Fruit fly (Drosophila melanogaster) whole organism, embryonic: ENCODE results near the gene Reg-2.
A peak's percentile ranks its signal among the peaks of the same experiment; 100 is the strongest.

ENCODE experiments used
- Bgb ChIP-seq: fragments of 200-800 bp; sonication (Bioruptor generic); IDR thresholded peaks from 2 replicates; pipeline ENCODE4 v1.3.6; 2022; ENCODE audit warnings: missing biosample characterization, missing genetic modification characterization; ENCODE audit not compliant: partially characterized antibody
- CG10543 ChIP-seq: fragments of 200-800 bp; sonication (Bioruptor generic); optimal IDR thresholded peaks from 3 replicates; lab custom pipeline; 2017; ENCODE audit warnings: missing biosample characterization, mild to moderate bottlenecking, missing genetic modification characterization, moderate library complexity
- CG11695 ChIP-seq: fragments of 200-800 bp; sonication (Bioruptor generic); IDR thresholded peaks from 3 replicates; pipeline ENCODE4 v1.3.6; 2022; ENCODE audit warnings: missing biosample characterization, missing genetic modification characterization
- CG12236 ChIP-seq: fragments of 200-800 bp; sonication (Bioruptor generic); optimal IDR thresholded peaks from 2 replicates; lab custom pipeline; 2016; ENCODE audit warnings: missing biosample characterization, missing genetic modification characterization
- CG12659 ChIP-seq: fragments of 200-800 bp; sonication (Bioruptor generic); optimal IDR thresholded peaks from 3 replicates; lab custom pipeline; 2017; ENCODE audit warnings: mild to moderate bottlenecking, missing biosample characterization, missing genetic modification reagents, missing genetic modification characterization
- CG13296 ChIP-seq: fragments of 200-800 bp; sonication (Bioruptor generic); optimal IDR thresholded peaks from 3 replicates; lab custom pipeline; 2018; ENCODE audit warnings: missing biosample characterization, mild to moderate bottlenecking, missing genetic modification characterization
- CG13624 ChIP-seq: fragments of 200-800 bp; sonication (Bioruptor generic); optimal IDR thresholded peaks from 2 replicates; lab custom pipeline; 2016; ENCODE audit warnings: missing biosample characterization, missing genetic modification characterization
- CG13775 ChIP-seq: fragments of 200-800 bp; sonication (Bioruptor generic); optimal IDR thresholded peaks from 3 replicates; lab custom pipeline; 2017; ENCODE audit warnings: missing biosample characterization, mild to moderate bottlenecking, missing genetic modification characterization
- CG14050 ChIP-seq: fragments of 200-800 bp; sonication (Bioruptor generic); IDR thresholded peaks from 3 replicates; pipeline ENCODE4 v1.3.6; 2022; ENCODE audit warnings: missing biosample characterization, missing genetic modification characterization
- CG31224 ChIP-seq: fragments of 200-800 bp; sonication (Bioruptor generic); IDR thresholded peaks from 2 replicates; pipeline ENCODE4 v1.3.6; 2022; ENCODE audit warnings: missing biosample characterization, missing genetic modification characterization
- CG32772 ChIP-seq: fragments of 200-800 bp; sonication (Bioruptor generic); IDR thresholded peaks from 2 replicates; pipeline ENCODE4 v1.3.6; 2022; ENCODE audit warnings: missing biosample characterization, missing genetic modification characterization
- CG3847 ChIP-seq: fragments of 200-800 bp; sonication (Bioruptor generic); IDR thresholded peaks from 2 replicates; pipeline ENCODE4 v1.3.6; 2022; ENCODE audit warnings: missing biosample characterization, missing genetic modification characterization
- CG4282 ChIP-seq: fragments of 200-800 bp; sonication (Bioruptor generic); optimal IDR thresholded peaks from 2 replicates; lab custom pipeline; 2016; ENCODE audit warnings: missing biosample characterization, missing genetic modification characterization
- CG6765 ChIP-seq: fragments of 200-800 bp; sonication (Bioruptor generic); optimal IDR thresholded peaks from 3 replicates; lab custom pipeline; 2017; ENCODE audit warnings: missing biosample characterization, mild to moderate bottlenecking, missing genetic modification characterization
- CG7556 ChIP-seq: fragments of 200-800 bp; sonication (Bioruptor generic); optimal IDR thresholded peaks from 2 replicates; lab custom pipeline; 2017; ENCODE audit warnings: missing biosample characterization, mild to moderate bottlenecking, missing genetic modification characterization
- Dbx ChIP-seq: fragments of 200-800 bp; sonication (Bioruptor generic); IDR thresholded peaks from 3 replicates; pipeline ENCODE4 v1.3.6; 2022; ENCODE audit warnings: missing biosample characterization, missing genetic modification characterization
- Dfd ChIP-seq, 2 experiments: fragments of >200 bp; optimal IDR thresholded peaks; 2 replicates each; lab custom pipeline; 2017; ENCODE audit warnings: missing biosample characterization in 2 of 2, missing genetic modification characterization in 2 of 2
- E2f2 ChIP-seq: fragments of 200-800 bp; sonication (Bioruptor generic); IDR thresholded peaks from 2 replicates; pipeline ENCODE4 v1.3.6; 2022; ENCODE audit warnings: missing biosample characterization, missing genetic modification characterization
- Hr51 ChIP-seq, 2 experiments: fragments of 200-800 bp; sonication (Bioruptor generic); optimal IDR thresholded peaks; 2 replicates in 1 of 2; 3 replicates in 1 of 2; lab custom pipeline; 2016 to 2018; ENCODE audit warnings: missing biosample characterization in 2 of 2, missing genetic modification characterization in 2 of 2, mild to moderate bottlenecking in 1 of 2, moderate library complexity in 1 of 2
- Meics ChIP-seq: fragments of 200-800 bp; sonication (Bioruptor generic); optimal IDR thresholded peaks from 2 replicates; lab custom pipeline; 2017; ENCODE audit warnings: missing biosample characterization, mild to moderate bottlenecking, missing genetic modification characterization
- NK7.1 ChIP-seq: fragments of 200-800 bp; sonication (Bioruptor generic); optimal IDR thresholded peaks from 3 replicates; lab custom pipeline; 2016; ENCODE audit warnings: missing biosample characterization, missing genetic modification characterization
- Pdp1 ChIP-seq, 2 experiments: fragments of 200-800 bp; sonication (Bioruptor generic); optimal IDR thresholded peaks; 3 replicates each; lab custom pipeline; 2016; ENCODE audit warnings: missing biosample characterization in 2 of 2, missing genetic modification characterization in 2 of 2, mild to moderate bottlenecking in 1 of 2, moderate library complexity in 1 of 2
- Ravus ChIP-seq: fragments of 200-800 bp; sonication (Bioruptor generic); IDR thresholded peaks from 2 replicates; pipeline ENCODE4 v1.3.6; 2022; ENCODE audit warnings: missing biosample characterization, missing genetic modification characterization
- Six4 ChIP-seq: fragments of 200-800 bp; sonication (Bioruptor generic); optimal IDR thresholded peaks from 2 replicates; lab custom pipeline; 2016; ENCODE audit warnings: missing biosample characterization, missing genetic modification characterization
- Sox100B ChIP-seq: fragments of 200-800 bp; sonication (Bioruptor generic); optimal IDR thresholded peaks from 3 replicates; lab custom pipeline; 2018; ENCODE audit warnings: missing biosample characterization, mild to moderate bottlenecking, missing genetic modification characterization
- Sry-β ChIP-seq: fragments of 200-800 bp; sonication (Bioruptor generic); optimal IDR thresholded peaks from 2 replicates; lab custom pipeline; 2018; ENCODE audit warnings: missing biosample characterization, mild to moderate bottlenecking, missing genetic modification characterization, moderate library complexity
- az2 ChIP-seq: fragments of 200-800 bp; sonication (Bioruptor generic); optimal IDR thresholded peaks from 3 replicates; lab custom pipeline; 2016; ENCODE audit warnings: missing biosample characterization, missing genetic modification characterization
- bsh ChIP-seq, 2 experiments: fragments of 200-800 bp; sonication (Bioruptor generic); optimal IDR thresholded peaks; 2 replicates each; lab custom pipeline; 2017 to 2018; ENCODE audit warnings: mild to moderate bottlenecking in 2 of 2, missing biosample characterization in 2 of 2, missing genetic modification characterization in 2 of 2, moderate library complexity in 1 of 2
- cad ChIP-seq: fragments of >200 bp; optimal IDR thresholded peaks from 2 replicates; lab custom pipeline; 2017; ENCODE audit warnings: missing biosample characterization, missing genetic modification characterization
- chif ChIP-seq, 2 experiments: fragments of 200-800 bp; sonication (Bioruptor generic); optimal IDR thresholded peaks; 3 replicates each; lab custom pipeline; 2016; ENCODE audit warnings: missing biosample characterization in 2 of 2, missing genetic modification characterization in 2 of 2
- cwo ChIP-seq: fragments of 200-800 bp; sonication (Bioruptor generic); optimal IDR thresholded peaks from 3 replicates; lab custom pipeline; 2017; ENCODE audit warnings: missing biosample characterization, missing genetic modification characterization, mild to moderate bottlenecking, moderate library complexity, missing genetic modification reagents
- dpn ChIP-seq, 2 experiments: fragments of 200-800 bp; sonication (Bioruptor generic); optimal IDR thresholded peaks; 3 replicates each; lab custom pipeline; 2016; ENCODE audit warnings: missing biosample characterization in 2 of 2, missing genetic modification characterization in 2 of 2
- ems ChIP-seq: fragments of 200-800 bp; sonication (Bioruptor generic); optimal IDR thresholded peaks from 3 replicates; lab custom pipeline; 2016; ENCODE audit warnings: missing biosample characterization, missing genetic modification characterization
- fru ChIP-seq: fragments of >200 bp; optimal IDR thresholded peaks from 2 replicates; lab custom pipeline; 2017
- gfzf ChIP-seq: fragments of 200-800 bp; sonication (Bioruptor generic); optimal IDR thresholded peaks from 2 replicates; lab custom pipeline; 2016; ENCODE audit warnings: missing biosample characterization, mild to moderate bottlenecking, missing genetic modification characterization, moderate library complexity
- grn ChIP-seq: fragments of 200-800 bp; sonication (Bioruptor generic); optimal IDR thresholded peaks from 3 replicates; lab custom pipeline; 2017; ENCODE audit warnings: missing biosample characterization, missing genetic modification characterization
- gro ChIP-seq: fragments of 200-800 bp; sonication (Bioruptor generic); optimal IDR thresholded peaks from 2 replicates; lab custom pipeline; 2016; ENCODE audit warnings: missing biosample characterization, missing genetic modification characterization
- gsb ChIP-seq: fragments of 200-800 bp; sonication (Bioruptor generic); IDR thresholded peaks from 2 replicates; pipeline ENCODE4 v1.3.6; 2022; ENCODE audit warnings: missing biosample characterization, missing genetic modification characterization
- hb ChIP-seq: fragments of 200-800 bp; sonication (Bioruptor generic); IDR thresholded peaks from 3 replicates; pipeline ENCODE4 v1.3.6; 2022; ENCODE audit warnings: missing biosample characterization, missing genetic modification characterization; ENCODE audit not compliant: partially characterized antibody
- nerfin-2 ChIP-seq: fragments of 200-800 bp; sonication (Bioruptor generic); IDR thresholded peaks from 2 replicates; pipeline ENCODE4 v1.3.6; 2022; ENCODE audit warnings: missing biosample characterization, missing genetic modification characterization; ENCODE audit not compliant: partially characterized antibody
- nmo ChIP-seq: fragments of 200-800 bp; sonication (Bioruptor generic); optimal IDR thresholded peaks from 2 replicates; lab custom pipeline; 2018; ENCODE audit warnings: missing biosample characterization, mild to moderate bottlenecking, missing genetic modification characterization, moderate library complexity
- org-1 ChIP-seq: fragments of 200-800 bp; sonication (Bioruptor generic); optimal IDR thresholded peaks from 2 replicates; lab custom pipeline; 2017; ENCODE audit warnings: missing biosample characterization, missing genetic modification characterization
- scrt ChIP-seq: fragments of 200-800 bp; sonication (Bioruptor generic); optimal IDR thresholded peaks from 2 replicates; lab custom pipeline; 2018; ENCODE audit warnings: missing biosample characterization, mild to moderate bottlenecking, missing genetic modification characterization, moderate library complexity
- sd ChIP-seq: fragments of 200-800 bp; sonication (Bioruptor generic); optimal IDR thresholded peaks from 3 replicates; lab custom pipeline; 2018; ENCODE audit warnings: missing biosample characterization, mild to moderate bottlenecking, missing genetic modification characterization, moderate library complexity
- slbo ChIP-seq: fragments of 200-800 bp; sonication (Bioruptor generic); IDR thresholded peaks from 2 replicates; pipeline ENCODE4 v1.3.6; 2022; ENCODE audit warnings: missing biosample characterization, missing genetic modification characterization
- trem ChIP-seq: fragments of 200-800 bp; optimal IDR thresholded peaks from 3 replicates; lab custom pipeline; 2019; ENCODE audit warnings: missing biosample characterization, mild to moderate bottlenecking, missing genetic modification characterization, moderate library complexity
- unc-4 ChIP-seq: fragments of 200-800 bp; sonication (Bioruptor generic); IDR thresholded peaks from 2 replicates; pipeline ENCODE4 v1.3.6; 2022; ENCODE audit warnings: missing biosample characterization, missing genetic modification characterization; ENCODE audit not compliant: partially characterized antibody
- unpg ChIP-seq: fragments of 200-800 bp; sonication (Bioruptor generic); optimal IDR thresholded peaks from 3 replicates; lab custom pipeline; 2018; ENCODE audit warnings: missing biosample characterization, mild to moderate bottlenecking, missing genetic modification characterization, moderate library complexity

The Reg-2 gene

DNA sequence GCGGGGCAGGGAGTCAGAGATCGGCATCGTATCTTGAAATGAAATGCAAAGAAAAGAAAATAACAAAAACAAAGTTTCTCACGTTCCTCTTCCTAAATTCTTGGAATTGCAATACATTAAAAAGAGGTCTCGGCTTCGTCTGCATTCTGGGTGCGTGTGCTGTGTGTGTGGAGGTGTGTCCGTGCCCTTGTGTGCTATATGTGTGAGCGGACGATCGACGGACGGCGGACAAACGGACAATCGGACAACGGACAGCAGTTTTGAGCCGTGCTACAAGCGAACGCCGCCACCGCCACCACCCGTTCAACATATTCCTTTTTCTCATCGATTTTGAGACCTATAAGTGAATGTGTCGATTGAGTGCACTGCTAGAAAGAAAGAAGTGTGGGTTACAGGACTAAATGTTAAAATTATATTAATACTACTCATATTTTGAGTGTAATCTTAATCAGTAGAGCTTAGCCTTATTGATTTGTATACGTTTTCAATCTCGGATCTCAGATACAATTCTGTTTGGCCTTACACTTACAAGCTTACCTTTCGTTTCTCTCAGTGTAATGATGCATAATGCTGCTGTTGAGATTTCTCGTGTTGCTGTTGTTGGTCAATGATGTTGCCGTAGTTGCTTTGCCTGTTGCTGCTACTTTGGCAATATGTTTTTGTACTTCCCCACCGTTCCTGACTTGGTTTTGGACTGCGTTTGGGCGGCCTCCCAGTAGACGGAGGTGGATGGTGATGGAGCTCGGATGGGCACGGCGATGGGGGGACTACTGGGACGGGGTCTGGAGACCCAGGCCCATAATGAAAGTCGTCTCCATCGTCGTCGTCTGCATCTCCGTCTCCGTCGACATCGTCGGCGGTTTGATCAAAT lies 15.0 kb upstream of the Reg-2 start (continued):
- TF ChIP-seq az2 (GFP tag; lab: Kevin White, UChicago) (peak; percentile 84), Dfd (GFP tag; optimal IDR thresholded peaks at IDR 0.05; lab: Kevin White, UChicago) (no peak), CG4282 (GFP tag; lab: Kevin White, UChicago) (peak; percentile 1), CG6765 (GFP tag; lab: Kevin White, UChicago) (no peak), trem (tag; lab: Kevin White, UChicago) (peak; percentile 90), nerfin-2 (GFP tag; lab: Robert Waterston, UW) (no peak), ems (GFP tag; lab: Kevin White, UChicago) (peak; percentile 59), Pdp1 (GFP tag; optimal IDR thresholded peaks at IDR 0.05; lab: Kevin White, UChicago) (peak; percentile 69 to 78), gsb (GFP tag; lab: Robert Waterston, UW) (no peak), CG12236 (peak; percentile 79), CG11695 (GFP tag; lab: Robert Waterston, UW) (peak; percentile 47; the same call in 1 of the 3 replicates), CG12659 (GFP tag; lab: Kevin White, UChicago) (peak; percentile 32), NK7.1 (GFP tag; lab: Kevin White, UChicago) (peak; percentile 17), Meics (GFP tag; lab: Kevin White, UChicago) (no peak), unc-4 (GFP tag; lab: Robert Waterston, UW) (no peak), CG10543 (no peak), Sox100B (GFP tag; lab: Kevin White, UChicago) (peak; percentile 57), Sry-β (no peak), CG32772 (GFP tag; lab: Robert Waterston, UW) (peak; percentile 58), CG3847 (GFP tag; lab: Robert Waterston, UW) (no peak), org-1 (GFP tag; lab: Kevin White, UChicago) (peak; percentile 77), CG13775 (GFP tag; lab: Kevin White, UChicago) (peak; percentile 86), CG31224 (no peak), CG14050 (GFP tag; lab: Robert Waterston, UW) (no peak), dpn (GFP tag; optimal IDR thresholded peaks at IDR 0.05; lab: Kevin White, UChicago) (peak; percentile 50 to 64), Six4 (peak; percentile 78), cwo (GFP tag; lab: Kevin White, UChicago) (no peak), Hr51 (GFP tag; optimal IDR thresholded peaks at IDR 0.05; lab: Kevin White, UChicago) (peak; percentile 38 to 54), slbo (GFP tag; lab: Robert Waterston, UW) (no peak), Bgb (GFP tag; lab: Robert Waterston, UW) (no peak), gro (no peak), nmo (GFP tag; lab: Kevin White, UChicago) (peak; percentile 90), sd (tag; lab: Kevin White, UChicago) (no peak), CG13296 (GFP tag; lab: Kevin White, UChicago) (no peak), bsh (GFP tag; optimal IDR thresholded peaks at IDR 0.05; lab: Kevin White, UChicago) (peak; percentile 90 to 92), scrt (GFP tag; lab: Kevin White, UChicago) (peak; percentile 40), fru (no peak), CG13624 (GFP tag; lab: Kevin White, UChicago) (peak; percentile 51), Dbx (GFP tag; lab: Robert Waterston, UW) (no peak), chif (GFP tag; optimal IDR thresholded peaks at IDR 0.05; lab: Kevin White, UChicago) (peak; percentile 57 to 92), grn (GFP tag; lab: Kevin White, UChicago) (peak; percentile 37), unpg (GFP tag; lab: Kevin White, UChicago) (peak; percentile 87), gfzf (GFP tag; lab: Kevin White, UChicago) (no peak), cad (no peak), Ravus (GFP tag; lab: Robert Waterston, UW) (no peak), CG7556 (GFP tag; lab: Kevin White, UChicago) (peak; percentile 80), hb (no peak), E2f2 (GFP tag; lab: Robert Waterston, UW) (peak; percentile 34; the same call in 1 of the 2 replicates)
